Worm (Caenorhabditis elegans): ENCODE data around the gene cla-1.

DNA sequence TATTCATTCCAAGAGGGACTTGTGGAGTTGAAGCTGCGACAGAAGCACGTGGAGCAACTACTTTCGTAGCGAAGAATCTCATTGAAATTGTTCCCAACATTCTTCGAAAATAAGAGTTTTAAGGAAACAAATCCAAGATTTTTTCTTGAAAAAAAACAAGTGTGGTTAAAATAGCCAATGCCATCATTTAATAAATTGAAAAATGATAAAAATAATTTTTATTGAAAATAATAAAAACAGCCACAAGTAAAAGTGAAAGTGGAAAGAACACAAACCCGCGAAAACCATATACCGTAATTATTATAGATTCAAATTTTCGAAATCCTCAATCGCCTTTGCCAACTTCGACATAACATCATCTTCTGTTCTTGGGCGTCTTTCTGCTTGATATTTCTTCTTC lies 57.4 kb downstream of the cla-1 start, which contains the start of gene hmg-5:
- TF ChIP-seq nhr-179 (tag; optimal IDR thresholded peaks at IDR 0.05) (no peak), C17E4.6 (GFP tag; IDR thresholded peaks at IDR 0.05) (no peak), unc-130 (GFP tag; optimal IDR thresholded peaks at IDR 0.05) (no peak), F33H1.4 (GFP tag; IDR thresholded peaks at IDR 0.05) (no peak), ztf-18 (tag; optimal IDR thresholded peaks at IDR 0.05) (no peak), ama-1 (optimal IDR thresholded peaks at IDR 0.05) (no peak), ama-1 (GFP tag; optimal IDR thresholded peaks at IDR 0.05) (no peak), lsy-27 (tag; optimal IDR thresholded peaks at IDR 0.05; ENCODE audit: borderline replicate concordance, insufficient read depth) (no peak), nhr-90 (tag; optimal IDR thresholded peaks at IDR 0.05) (no peak), F57A8.1 (GFP tag; optimal IDR thresholded peaks at IDR 0.05) (no peak), bed-1 (GFP tag; IDR thresholded peaks at IDR 0.05) (no peak), ceh-27 (GFP tag; optimal IDR thresholded peaks at IDR 0.05) (no peak)

Data from whole organism, young adult.